Worm (Caenorhabditis elegans) whole organism, L2 larva: ENCODE results near the gene fipr-9.

Experiments used
- C34F6.9 ChIP-seq: fragments of 150-350 bp; optimal IDR thresholded peaks from 2 replicates; lab custom pipeline; 2014; ENCODE audit warnings: missing biosample characterization, missing genetic modification characterization
- F13H6.1 ChIP-seq: sonication (generic microtip); optimal IDR thresholded peaks from 2 replicates; lab custom pipeline; 2016; ENCODE audit warnings: missing genetic modification characterization, missing compliant biosample characterization
- ZK546.5 ChIP-seq: sonication (generic microtip); optimal IDR thresholded peaks from 2 replicates; lab custom pipeline; 2017; ENCODE audit warnings: missing biosample characterization, missing genetic modification characterization
- alr-1 ChIP-seq: fragments of 150-350 bp; optimal IDR thresholded peaks from 2 replicates; lab custom pipeline; 2014; ENCODE audit warnings: missing biosample characterization, missing genetic modification characterization
- aly-2 ChIP-seq: fragments of 150-350 bp; optimal IDR thresholded peaks from 2 replicates; lab custom pipeline; 2014; ENCODE audit warnings: missing biosample characterization, missing genetic modification characterization
- ama-1 ChIP-seq: fragments of 150-350 bp; optimal IDR thresholded peaks from 2 replicates; lab custom pipeline; 2018; ENCODE audit warnings: inconsistent platforms
- ceh-16 ChIP-seq: fragments of 150-350 bp; optimal IDR thresholded peaks from 2 replicates; lab custom pipeline; 2014; ENCODE audit warnings: missing biosample characterization, missing genetic modification characterization
- ceh-82 ChIP-seq: fragments of 150-350 bp; optimal IDR thresholded peaks from 2 replicates; lab custom pipeline; 2014; ENCODE audit warnings: missing biosample characterization, missing genetic modification characterization
- crh-2 ChIP-seq: sonication (generic microtip); optimal IDR thresholded peaks from 2 replicates; lab custom pipeline; 2017; ENCODE audit warnings: missing biosample characterization, missing genetic modification characterization
- dmd-4 ChIP-seq: sonication (generic microtip); optimal IDR thresholded peaks from 2 replicates; lab custom pipeline; 2017; ENCODE audit warnings: missing biosample characterization, missing genetic modification characterization
- elt-3 ChIP-seq: sonication (generic microtip); optimal IDR thresholded peaks from 2 replicates; lab custom pipeline; 2017; ENCODE audit warnings: missing biosample characterization, missing genetic modification characterization
- gmeb-1 ChIP-seq: fragments of 150-350 bp; optimal IDR thresholded peaks from 2 replicates; lab custom pipeline; 2014; ENCODE audit warnings: missing biosample characterization, missing genetic modification characterization
- lin-11 ChIP-seq: fragments of 150-350 bp; sonication (generic microtip); optimal IDR thresholded peaks from 2 replicates; lab custom pipeline; 2014; ENCODE audit warnings: missing biosample characterization, missing genetic modification characterization, inconsistent platforms, mixed read lengths
- lin-39 ChIP-seq: fragments of 150-350 bp; optimal IDR thresholded peaks from 2 replicates; lab custom pipeline; 2014; ENCODE audit warnings: missing biosample characterization, missing genetic modification reagents, missing genetic modification characterization
- mab-5 ChIP-seq: fragments of 150-350 bp; optimal IDR thresholded peaks from 2 replicates; lab custom pipeline; 2014; ENCODE audit warnings: missing biosample characterization, missing genetic modification characterization
- mdl-1 ChIP-seq, 2 experiments: fragments of 150-350 bp in 1 of 2; sonication (generic microtip) in 1 of 2; optimal IDR thresholded peaks; 2 replicates each; lab custom pipeline; 2017; ENCODE audit warnings: missing biosample characterization in 2 of 2, missing genetic modification characterization in 2 of 2
- nhr-10 ChIP-seq: sonication (generic microtip); optimal IDR thresholded peaks from 2 replicates; lab custom pipeline; 2017; ENCODE audit warnings: missing biosample characterization, missing genetic modification characterization
- nhr-11 ChIP-seq: fragments of 150-350 bp; optimal IDR thresholded peaks from 2 replicates; lab custom pipeline; 2014; ENCODE audit warnings: missing biosample characterization, missing genetic modification characterization
- nhr-12 ChIP-seq: fragments of 150-350 bp; optimal IDR thresholded peaks from 2 replicates; lab custom pipeline; 2014; ENCODE audit warnings: missing biosample characterization, missing genetic modification characterization
- nhr-129 ChIP-seq: fragments of 150-350 bp; optimal IDR thresholded peaks from 2 replicates; lab custom pipeline; 2014; ENCODE audit warnings: missing biosample characterization, missing genetic modification characterization
- nhr-21 ChIP-seq: fragments of 150-350 bp; optimal IDR thresholded peaks from 2 replicates; lab custom pipeline; 2014; ENCODE audit warnings: missing biosample characterization, missing genetic modification characterization
- nhr-237 ChIP-seq: fragments of 150-350 bp; optimal IDR thresholded peaks from 2 replicates; lab custom pipeline; 2014; ENCODE audit warnings: missing biosample characterization, missing genetic modification characterization
- nhr-77 ChIP-seq: fragments of 150-350 bp; optimal IDR thresholded peaks from 2 replicates; lab custom pipeline; 2014; ENCODE audit warnings: missing biosample characterization, missing genetic modification characterization
- sem-4 ChIP-seq: fragments of 150-350 bp; optimal IDR thresholded peaks from 2 replicates; lab custom pipeline; 2014; ENCODE audit warnings: missing biosample characterization, missing genetic modification reagents, missing genetic modification characterization
- skn-1 ChIP-seq: sonication (generic microtip); optimal IDR thresholded peaks from 2 replicates; lab custom pipeline; 2017; ENCODE audit warnings: missing biosample characterization, missing genetic modification characterization
- sma-3 ChIP-seq: sonication (generic microtip); optimal IDR thresholded peaks from 2 replicates; lab custom pipeline; 2016; ENCODE audit warnings: missing genetic modification reagents, missing genetic modification characterization, missing compliant biosample characterization
- sma-9 ChIP-seq, 2 experiments: fragments of 150-350 bp in 1 of 2; sonication (generic microtip) in 1 of 2; optimal IDR thresholded peaks; 2 replicates each; lab custom pipeline; 2014 to 2016; ENCODE audit warnings: missing genetic modification characterization in 2 of 2, mild to moderate bottlenecking in 1 of 2, missing biosample characterization in 1 of 2, missing compliant biosample characterization in 1 of 2, missing genetic modification reagents in 1 of 2, moderate library complexity in 1 of 2
- unc-55 ChIP-seq: fragments of 150-350 bp; sonication (generic microtip); optimal IDR thresholded peaks from 3 replicates; lab custom pipeline; 2014; ENCODE audit warnings: missing biosample characterization, missing genetic modification reagents, missing genetic modification characterization
- unc-62 ChIP-seq: fragments of 150-350 bp; optimal IDR thresholded peaks from 2 replicates; lab custom pipeline; 2014; ENCODE audit warnings: missing biosample characterization, missing genetic modification reagents, missing genetic modification characterization
- zag-1 ChIP-seq: fragments of 150-350 bp; optimal IDR thresholded peaks from 2 replicates; lab custom pipeline; 2014; ENCODE audit warnings: missing biosample characterization, missing genetic modification characterization
- ztf-1 ChIP-seq: fragments of 200-800 bp; sonication (Bioruptor generic); conservative IDR thresholded peaks from 2 replicates; pipeline ENCODE4 v1.3.6; 2022; ENCODE audit warnings: missing genetic modification characterization, missing compliant biosample characterization
- ztf-11 ChIP-seq: sonication (generic microtip); optimal IDR thresholded peaks from 2 replicates; lab custom pipeline; 2017; ENCODE audit warnings: missing biosample characterization, missing genetic modification characterization

fipr-9 gene

ce11 chrV:10205483-10205882 lies 16.0 kb upstream of the fipr-9 start, which contains the start of gene ZK856.16:
Gene ZK856.16, minus strand, starts transcription at chrV:10205583.
- TF ChIP-seq lin-11 (tag; lab: Kevin White, UChicago) (no peak), zag-1 (tag; lab: Kevin White, UChicago) (no peak), unc-62 (no peak), lin-39 (tag; lab: Kevin White, UChicago) (no peak), nhr-237 (tag; lab: Kevin White, UChicago) (no peak), dmd-4 (tag; lab: Kevin White, UChicago) (no peak), ceh-16 (tag; lab: Kevin White, UChicago) (no peak), nhr-12 (tag; lab: Kevin White, UChicago) (no peak), sem-4 (tag; lab: Kevin White, UChicago) (no peak)

DNA sequence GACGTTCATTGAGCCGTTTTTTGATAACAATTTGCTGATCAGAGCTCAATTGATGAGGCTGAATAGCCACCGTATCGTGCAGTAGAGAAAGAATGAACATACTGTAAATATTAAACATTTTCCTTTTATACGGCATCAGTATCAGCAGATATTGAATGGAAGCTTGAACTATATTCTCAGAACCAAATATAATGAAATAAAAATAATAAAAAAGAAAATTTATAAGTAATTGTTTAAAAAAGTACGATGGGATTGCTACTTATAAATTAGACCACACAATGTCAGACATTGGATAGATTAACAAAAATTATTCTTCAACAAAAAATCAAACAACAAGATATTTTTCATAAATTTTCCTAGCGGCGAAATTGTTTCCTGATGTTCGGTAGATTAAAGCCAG lies 15.0 kb upstream of the fipr-9 start, which contains the start of gene rpc-25:
Gene rpc-25, minus strand, starts transcription at position 101 of the 400 bp plus-strand sequence.
- TF ChIP-seq F13H6.1: no peak
- no peak for TF ChIP-seq nhr-10 (tag; lab: Kevin White, UChicago)
- no peak for TF ChIP-seq ceh-16 (tag; lab: Kevin White, UChicago)
- TF ChIP-seq ama-1 (lab: Kevin White, UChicago): no peak

DNA sequence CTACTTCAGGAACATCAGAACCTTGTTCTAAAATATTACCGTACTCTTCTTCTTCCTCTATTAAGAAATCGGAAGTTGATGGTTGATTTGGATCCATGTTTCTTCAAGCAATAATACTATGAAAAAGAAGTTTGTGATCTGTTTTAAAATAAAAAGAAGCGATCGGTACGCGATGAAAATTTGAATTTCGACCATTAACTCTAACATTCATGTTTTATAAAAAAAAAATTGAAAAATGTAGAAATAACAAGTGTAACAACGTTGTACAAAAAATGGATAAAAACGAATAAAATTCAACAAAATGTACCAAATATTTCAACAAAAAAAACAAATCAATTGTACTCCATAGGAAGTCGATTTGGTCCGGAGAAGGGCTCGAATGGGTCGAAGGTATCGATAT lies 11.2 kb upstream of the fipr-9 start, which contains the start of gene tftc-3:
Gene tftc-3, minus strand, starts transcription at position 101 of the 400 bp plus-strand sequence.
- TF ChIP-seq gmeb-1 (tag; lab: Kevin White, UChicago) (no peak), nhr-129 (no peak), ZK546.5 (tag; lab: Kevin White, UChicago) (no peak), unc-55 (no peak)
- TF ChIP-seq, all 48 proteins: peak for 0

- no peak for TF ChIP-seq alr-1 (tag; lab: Kevin White, UChicago)
Measured at ce11 chrV:10212027-10212426, 9.4 kb upstream of the fipr-9 start, which contains the start of gene zhit-3. Gene zhit-3, minus strand, starts transcription at chrV:10212127.

DNA sequence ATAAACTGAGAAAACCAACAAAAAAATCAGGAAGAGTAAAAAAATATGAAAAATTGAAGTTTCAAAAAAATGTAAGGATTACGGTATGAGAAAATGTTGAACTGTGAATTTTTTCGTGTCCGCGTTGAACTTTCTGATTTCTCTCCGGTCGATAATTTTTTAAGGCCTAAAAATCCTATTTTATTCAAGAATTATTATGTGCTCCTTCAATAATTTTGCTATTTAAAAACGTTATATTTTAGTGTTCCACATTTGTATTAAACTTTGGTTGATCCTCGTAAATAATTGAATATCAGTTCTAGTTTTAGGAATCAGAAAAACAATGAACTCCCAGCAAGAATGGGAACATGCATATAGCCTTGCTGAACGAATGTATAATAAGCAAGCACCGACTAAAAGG lies 8.8 kb upstream of the fipr-9 start, which contains the start of gene hpo-40:
Gene hpo-40, plus strand, starts transcription at position 301 of the 400 bp plus-strand sequence.
- no peak for TF ChIP-seq mdl-1 (tag; optimal IDR thresholded peaks at IDR 0.05; lab: Kevin White, UChicago)
- TF ChIP-seq sem-4 (tag; lab: Kevin White, UChicago): no peak
- no peak for TF ChIP-seq nhr-237 (tag; lab: Kevin White, UChicago)
- no peak for TF ChIP-seq nhr-21
- no peak for TF ChIP-seq aly-2 (tag; lab: Kevin White, UChicago)
- no peak for TF ChIP-seq alr-1 (tag; lab: Kevin White, UChicago)
- no peak for TF ChIP-seq nhr-129
- TF ChIP-seq ceh-82 (tag; lab: Kevin White, UChicago): no peak
- no peak for TF ChIP-seq ztf-1 (GFP tag; lab: Robert Waterston, UW)
- TF ChIP-seq C34F6.9 (tag; lab: Kevin White, UChicago): no peak

DNA sequence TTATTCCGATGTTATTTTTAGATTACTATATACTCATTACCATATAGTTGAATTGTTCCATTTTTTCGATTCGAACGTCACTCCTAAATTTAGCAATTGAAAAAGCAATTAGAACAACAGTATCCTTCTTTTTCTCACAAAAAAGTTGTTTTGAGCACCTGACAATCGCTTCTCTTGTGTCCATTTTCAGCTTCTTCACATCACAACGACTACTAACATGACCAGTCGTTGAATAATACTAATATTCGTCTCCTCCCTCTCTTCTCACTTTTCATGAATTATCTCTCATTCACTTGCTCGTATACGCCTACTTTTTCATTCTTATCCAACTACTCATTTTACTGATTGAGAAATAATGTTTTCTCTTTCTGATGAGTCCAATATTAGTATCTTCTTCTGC lies 4.7 kb upstream of the fipr-9 start, which contains the start of gene ZK856.14:
Gene ZK856.14, plus strand, starts transcription at position 301 of the 400 bp plus-strand sequence.
- TF ChIP-seq crh-2: no peak
- no peak for TF ChIP-seq lin-11 (tag; lab: Kevin White, UChicago)
- TF ChIP-seq sma-9 (GFP tag; optimal IDR thresholded peaks at IDR 0.05; lab: Kevin White, UChicago): no peak
- TF ChIP-seq sma-9 (tag; optimal IDR thresholded peaks at IDR 0.05; lab: Kevin White, UChicago): no peak
- TF ChIP-seq unc-62: no peak
- no peak for TF ChIP-seq C34F6.9 (tag; lab: Kevin White, UChicago)
- TF ChIP-seq dmd-4 (tag; lab: Kevin White, UChicago): no peak
- TF ChIP-seq ztf-11 (tag; lab: Kevin White, UChicago): no peak
- TF ChIP-seq mab-5 (tag; lab: Kevin White, UChicago): no peak
- TF ChIP-seq ama-1 (lab: Kevin White, UChicago): no peak
- no peak for TF ChIP-seq ZK546.5 (tag; lab: Kevin White, UChicago)
- no peak for TF ChIP-seq nhr-10 (tag; lab: Kevin White, UChicago)
- no peak for TF ChIP-seq skn-1
- TF ChIP-seq nhr-77 (tag; lab: Kevin White, UChicago): no peak
- no peak for TF ChIP-seq sma-3 (GFP tag; lab: Kevin White, UChicago)
- TF ChIP-seq sem-4 (tag; lab: Kevin White, UChicago): no peak
- TF ChIP-seq elt-3 (tag; lab: Kevin White, UChicago): no peak
- TF ChIP-seq nhr-11 (tag; lab: Kevin White, UChicago): no peak
- no peak for TF ChIP-seq unc-55
